Worm (Caenorhabditis elegans) whole organism, L1 larva: ENCODE data around the gene rsks-1.

Experiments used
- ceh-82 ChIP-seq, 3 experiments: fragments of 150-350 bp in 1 of 3; sonication (generic microtip) in 2 of 3; optimal IDR thresholded peaks; 2 replicates each; lab custom pipeline; 2014 to 2017; ENCODE audit warnings: missing biosample characterization in 3 of 3, missing genetic modification characterization in 3 of 3
- fkh-10 ChIP-seq: sonication (generic microtip); optimal IDR thresholded peaks from 2 replicates; lab custom pipeline; 2017; ENCODE audit warnings: missing biosample characterization, missing genetic modification reagents, missing genetic modification characterization
- lin-13 ChIP-seq: fragments of 150-350 bp; optimal IDR thresholded peaks from 2 replicates; lab custom pipeline; 2014; ENCODE audit warnings: missing biosample characterization, missing genetic modification reagents, missing genetic modification characterization
- lir-3 ChIP-seq: sonication (generic microtip); optimal IDR thresholded peaks from 2 replicates; lab custom pipeline; 2016; ENCODE audit warnings: mild to moderate bottlenecking, missing genetic modification characterization, moderate library complexity, missing compliant biosample characterization; ENCODE audit not compliant: poor library complexity
- mep-1 ChIP-seq: fragments of 150-350 bp; optimal IDR thresholded peaks from 2 replicates; lab custom pipeline; 2014; ENCODE audit warnings: missing biosample characterization, missing genetic modification characterization
- nhr-19 ChIP-seq: fragments of 200-800 bp; sonication (Bioruptor generic); conservative IDR thresholded peaks from 2 replicates; pipeline ENCODE4 v1.3.6; 2022; ENCODE audit warnings: missing genetic modification characterization, missing compliant biosample characterization
- nhr-28 ChIP-seq: fragments of 150-350 bp; optimal IDR thresholded peaks from 2 replicates; lab custom pipeline; 2014; ENCODE audit warnings: missing biosample characterization, missing genetic modification characterization
- nhr-90 ChIP-seq: sonication (generic microtip); optimal IDR thresholded peaks from 2 replicates; lab custom pipeline; 2016; ENCODE audit warnings: mild to moderate bottlenecking, missing genetic modification characterization, missing compliant biosample characterization; ENCODE audit not compliant: poor library complexity
- ztf-11 ChIP-seq, 2 experiments: sonication (generic microtip); optimal IDR thresholded peaks; 2 replicates each; lab custom pipeline; 2016 to 2017; ENCODE audit warnings: missing genetic modification characterization in 2 of 2, missing biosample characterization in 1 of 2, missing compliant biosample characterization in 1 of 2

DNA sequence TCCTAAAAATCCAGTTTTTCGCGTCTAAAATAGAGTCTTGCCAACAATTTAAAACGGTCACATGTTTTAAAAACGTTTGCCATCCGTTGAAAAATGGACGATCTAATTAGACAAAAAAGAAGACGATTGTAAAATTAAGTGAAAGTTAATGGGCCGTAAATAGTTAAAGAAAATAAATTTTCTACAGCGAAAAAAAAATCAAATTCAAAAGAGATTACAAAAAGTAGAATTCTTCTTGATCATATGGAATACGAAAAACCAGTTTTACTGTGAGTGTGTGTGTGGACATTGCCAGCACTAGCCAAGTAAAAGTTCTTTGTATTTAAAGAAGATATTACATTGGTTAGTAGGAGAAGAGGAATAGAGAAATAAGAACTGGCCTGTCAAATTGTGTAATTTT, 17.2 kb downstream of the rsks-1 start:
- TF ChIP-seq nhr-90, result no peak
- no peak for TF ChIP-seq lir-3 (tag; lab: Kevin White, UChicago)
- no peak for TF ChIP-seq ceh-82 (tag; optimal IDR thresholded peaks at IDR 0.05; lab: Kevin White, UChicago)
- TF ChIP-seq lin-13 (GFP tag; lab: Kevin White, UChicago), result no peak
- TF ChIP-seq mep-1 (tag; lab: Kevin White, UChicago), result peak; percentile 45
- TF ChIP-seq nhr-19 (GFP tag; lab: Robert Waterston, UW), result no peak
- no peak for TF ChIP-seq ztf-11 (tag; optimal IDR thresholded peaks at IDR 0.05; lab: Kevin White, UChicago)
- TF ChIP-seq fkh-10, result no peak
- TF ChIP-seq nhr-28 (tag; lab: Kevin White, UChicago), result no peak
